Worm (Caenorhabditis elegans): ENCODE data around the gene Y71H2AM.6.
A peak's percentile ranks its signal among the peaks of the same experiment; 100 is the strongest.

Y71H2AM.6 gene

DNA sequence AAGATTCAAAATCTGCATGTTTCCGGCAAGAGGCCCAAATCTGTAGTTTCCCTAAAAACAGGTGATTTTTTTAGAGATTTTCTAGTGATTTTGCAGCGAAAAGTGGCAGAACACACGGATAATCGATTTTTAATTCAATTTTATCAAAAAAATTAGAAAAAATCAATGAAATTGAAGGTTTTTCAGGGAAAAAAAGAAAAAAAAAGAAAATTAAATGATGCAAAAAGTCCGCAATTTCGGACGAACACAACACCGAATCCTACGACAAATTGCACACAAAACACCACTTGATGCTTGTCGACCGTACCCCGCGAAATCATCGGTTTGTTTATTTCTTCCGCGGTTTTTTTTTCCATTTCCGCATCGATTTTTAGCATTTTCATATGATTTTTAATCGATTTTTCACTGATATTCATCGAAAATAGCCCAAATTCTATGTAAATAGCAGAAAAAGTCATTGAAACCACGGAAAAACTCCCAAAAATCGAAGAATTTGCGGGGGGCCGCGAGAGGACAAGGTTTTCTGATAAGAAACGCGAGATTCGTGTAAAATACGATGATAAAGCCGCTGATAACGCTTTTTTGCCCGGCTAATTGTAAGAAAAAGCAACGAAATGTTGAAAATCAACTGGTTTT lies 34.2 kb downstream of the Y71H2AM.6 start, which contains the start of gene tufm-1:
TSS of gene tufm-1 (minus strand) at position 51 of the 636 bp plus-strand sequence.
- TF ChIP-seq nhr-85 (tag) (peak; percentile 52), nhr-11 (tag; optimal IDR thresholded peaks at IDR 0.05) (no peak), hlh-4 (tag; optimal IDR thresholded peaks at IDR 0.05) (no peak), egl-27 (tag; optimal IDR thresholded peaks at IDR 0.05) (no peak), efl-3 (GFP tag; optimal IDR thresholded peaks at IDR 0.05) (no peak), snpc-4 (tag; optimal IDR thresholded peaks at IDR 0.05) (peak; percentile 10), unc-130 (tag; optimal IDR thresholded peaks at IDR 0.05) (peak; percentile 18), ztf-4 (tag; optimal IDR thresholded peaks at IDR 0.05) (no peak), nhr-71 (tag; optimal IDR thresholded peaks at IDR 0.05) (peak; percentile 56), fkh-8 (tag; optimal IDR thresholded peaks at IDR 0.05) (peak; percentile 50), irx-1 (tag; optimal IDR thresholded peaks at IDR 0.05) (no peak), fkh-4 (tag; optimal IDR thresholded peaks at IDR 0.05; ENCODE audit: borderline replicate concordance) (no peak), C16A3.4 (tag; optimal IDR thresholded peaks at IDR 0.05) (peak; percentile 47), sup-37 (GFP tag; optimal IDR thresholded peaks at IDR 0.05) (no peak), C04F5.9 (tag; optimal IDR thresholded peaks at IDR 0.05) (no peak), nhr-19 (GFP tag; conservative IDR thresholded peaks at IDR 0.05) (peak; percentile 11; the same call in 1 of the 2 replicates), unc-98 (GFP tag; IDR thresholded peaks at IDR 0.05) (no peak), lin-13 (GFP tag; optimal IDR thresholded peaks at IDR 0.05) (peak; percentile 36), lin-14 (GFP tag; optimal IDR thresholded peaks at IDR 0.05) (no peak), pax-3 (tag; optimal IDR thresholded peaks at IDR 0.05) (no peak), unc-86 (tag; optimal IDR thresholded peaks at IDR 0.05) (no peak), mdl-1 (tag; optimal IDR thresholded peaks at IDR 0.05) (peak in 1 of 2 experiments; percentile 26), mef-2 (tag; optimal IDR thresholded peaks at IDR 0.05) (no peak), nhr-47 (tag; optimal IDR thresholded peaks at IDR 0.05) (peak; percentile 64), xbp-1 (tag; optimal IDR thresholded peaks at IDR 0.05) (peak; percentile 34), mab-9 (GFP tag; IDR thresholded peaks at IDR 0.05) (no peak), lsy-2 (tag; optimal IDR thresholded peaks at IDR 0.05) (peak; percentile 93 to 98), unc-62 (GFP tag; optimal IDR thresholded peaks at IDR 0.05) (no peak), sptf-1 (tag; optimal IDR thresholded peaks at IDR 0.05) (no peak), tbx-2 (tag; optimal IDR thresholded peaks at IDR 0.05) (peak; percentile 57), nhr-90 (tag; optimal IDR thresholded peaks at IDR 0.05; ENCODE audit: poor library complexity) (no peak), nhr-84 (tag; optimal IDR thresholded peaks at IDR 0.05) (no peak), pag-3 (tag; optimal IDR thresholded peaks at IDR 0.05; ENCODE audit: borderline replicate concordance, insufficient read depth) (no peak), grh-1 (GFP tag; IDR thresholded peaks at IDR 0.05) (no peak), unc-30 (tag; optimal IDR thresholded peaks at IDR 0.05) (no peak), egl-13 (tag; optimal IDR thresholded peaks at IDR 0.05) (no peak), elt-3 (tag; optimal IDR thresholded peaks at IDR 0.05) (peak in 1 of 6 experiments; percentile 31), tlp-1 (tag; optimal IDR thresholded peaks at IDR 0.05) (no peak), ceh-8 (GFP tag; optimal IDR thresholded peaks at IDR 0.05) (no peak), rnt-1 (tag; optimal IDR thresholded peaks at IDR 0.05) (no peak), ceh-82 (tag; optimal IDR thresholded peaks at IDR 0.05) (peak; percentile 22 to 74 (median 37)), Y116A8C.19 (tag; optimal IDR thresholded peaks at IDR 0.05; ENCODE audit: borderline replicate concordance) (no peak), nhr-76 (tag; optimal IDR thresholded peaks at IDR 0.05) (no peak), ets-5 (GFP tag; IDR thresholded peaks at IDR 0.05) (no peak), fos-1 (tag; optimal IDR thresholded peaks at IDR 0.05) (no peak), lin-15B (tag; optimal IDR thresholded peaks at IDR 0.05) (peak; percentile 33), nhr-12 (tag; optimal IDR thresholded peaks at IDR 0.05) (no peak), F16B12.6 (tag; optimal IDR thresholded peaks at IDR 0.05) (peak; percentile 95), nhr-20 (tag; optimal IDR thresholded peaks at IDR 0.05) (no peak), aly-2 (tag; optimal IDR thresholded peaks at IDR 0.05) (no peak), lin-39 (tag; optimal IDR thresholded peaks at IDR 0.05) (no peak), dsc-1 (tag; optimal IDR thresholded peaks at IDR 0.05) (peak; percentile 49), nhr-237 (tag; optimal IDR thresholded peaks at IDR 0.05) (no peak)

All from whole organism, L1 larva.